Worm (Caenorhabditis elegans) whole organism, L4/young adult: ENCODE results near the gene cka-1.
"Not testable (repeated sequence)": the region's sequence is repeated elsewhere in the genome, so short reads cannot be mapped to it uniquely, and the experiment has no call there.

Experiments used
- W03F9.2 ChIP-seq: fragments of 150-350 bp; optimal IDR thresholded peaks from 2 replicates; lab custom pipeline; 2014; ENCODE audit warnings: missing biosample characterization, missing genetic modification characterization
- dao-5 ChIP-seq: sonication (generic microtip); optimal IDR thresholded peaks from 2 replicates; lab custom pipeline; 2016; ENCODE audit warnings: missing genotype, missing genetic modification characterization, moderate library complexity, missing compliant biosample characterization
- him-1 ChIP-seq: sonication (generic microtip); optimal IDR thresholded peaks from 2 replicates; lab custom pipeline; 2016; ENCODE audit warnings: missing genotype, missing genetic modification reagents, missing genetic modification characterization, missing compliant biosample characterization

cka-1 gene

DNA sequence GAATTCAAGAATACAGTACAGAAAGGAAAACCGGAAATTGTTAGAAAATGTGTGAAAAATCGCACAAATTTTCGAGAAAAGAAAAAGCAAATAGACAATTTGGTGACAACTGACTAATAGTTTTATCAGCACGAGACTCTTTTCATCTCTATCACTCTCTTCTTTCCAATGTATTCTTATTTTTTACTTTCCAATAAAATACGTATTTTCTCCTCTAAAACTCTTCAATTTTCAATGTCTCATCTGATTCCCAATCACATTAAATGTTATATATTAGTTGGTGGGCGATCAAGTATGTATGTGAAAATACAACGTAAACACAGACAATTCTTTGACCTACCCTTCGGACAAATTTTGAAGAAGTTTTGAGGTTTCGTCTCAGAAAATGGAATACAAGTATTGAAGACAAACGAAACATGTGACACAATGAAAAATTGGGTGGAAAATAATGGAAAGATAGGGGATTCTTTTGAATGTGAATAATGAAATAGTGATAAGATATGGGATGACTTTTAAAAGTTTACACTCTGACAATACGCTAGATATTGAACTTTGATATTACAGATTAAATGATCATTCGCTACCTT lies at the start of gene cka-1:
cka-1 (minus strand) TSS at position 418 of the 587 bp plus-strand sequence.
- TF ChIP-seq dao-5 (tag; lab: Kevin White, UChicago) = no peak
- no peak for TF ChIP-seq him-1 (tag; lab: Kevin White, UChicago)
- no peak for TF ChIP-seq W03F9.2

DNA sequence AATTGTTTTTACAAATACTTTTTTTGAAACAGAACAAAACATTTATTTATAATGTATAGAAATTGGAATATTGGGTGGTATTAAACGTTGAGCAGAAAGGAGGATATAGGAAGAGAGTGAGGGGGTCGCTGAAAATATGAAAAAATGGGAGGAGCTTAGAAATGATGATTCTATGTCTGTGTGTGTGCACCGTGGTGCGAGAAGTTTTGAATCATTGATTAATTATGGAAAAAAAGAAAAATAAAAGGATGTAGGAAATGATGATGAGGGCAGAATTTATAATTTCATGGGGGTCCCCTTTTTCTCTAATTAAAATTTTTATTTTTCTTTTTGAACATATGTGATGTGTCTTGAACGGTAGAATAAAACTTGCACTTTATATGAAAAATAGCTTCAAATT lies 47.3 kb upstream of the cka-1 start, which contains the start of gene sre-4:
sre-4 (minus strand) TSS at position 101 of the 400 bp plus-strand sequence.
- no peak for TF ChIP-seq him-1 (tag; lab: Kevin White, UChicago)
- no peak for TF ChIP-seq dao-5 (tag; lab: Kevin White, UChicago)
- no peak for TF ChIP-seq W03F9.2

DNA sequence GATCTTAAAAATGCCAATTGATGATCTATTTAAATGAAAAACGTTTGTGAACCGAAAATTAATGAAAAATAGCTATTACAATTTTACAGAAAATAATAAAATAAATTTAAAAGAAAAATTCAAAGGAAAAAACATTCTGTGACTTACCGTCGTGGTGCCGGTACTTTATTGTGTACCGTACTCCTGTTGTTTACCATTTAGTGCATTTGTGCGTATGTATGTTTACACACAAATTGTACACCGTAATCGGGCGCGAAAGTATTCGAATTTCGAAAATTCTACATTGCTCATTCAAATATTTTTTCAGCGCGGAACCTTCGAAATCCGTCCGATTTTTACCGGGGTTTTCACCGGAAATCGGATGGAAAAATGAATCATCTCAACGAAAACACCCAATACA lies 40.6 kb upstream of the cka-1 start, which contains the start of gene T13F2.6:
T13F2.6 (plus strand) TSS at position 306 of the 400 bp plus-strand sequence.
- TF ChIP-seq W03F9.2 (peak; percentile 43), him-1 (tag; lab: Kevin White, UChicago) (no peak), dao-5 (tag; lab: Kevin White, UChicago) (no peak)

DNA sequence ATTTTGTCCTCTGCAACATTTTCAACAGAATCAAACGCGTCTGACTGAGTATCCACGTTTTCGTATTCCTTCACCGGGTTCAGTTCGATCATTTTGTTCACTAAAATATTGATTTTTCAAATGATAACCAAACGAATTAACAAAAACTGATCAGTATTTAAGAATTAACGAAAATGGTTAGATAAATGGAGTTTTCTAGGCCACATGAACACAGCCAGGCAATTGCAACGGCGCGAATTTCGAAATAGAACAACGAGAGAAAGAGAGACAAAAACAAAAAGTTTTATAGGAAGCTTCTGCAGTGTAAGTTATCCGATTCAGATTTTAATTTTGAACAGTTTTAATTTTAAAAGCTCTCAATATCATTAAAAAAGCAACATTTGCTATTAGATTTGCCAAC lies 40.1 kb upstream of the cka-1 start, which contains the start of gene sna-2:
sna-2 (minus strand) TSS at position 100 of the 400 bp plus-strand sequence.
- TF ChIP-seq him-1 (tag; lab: Kevin White, UChicago) (no peak), dao-5 (tag; lab: Kevin White, UChicago) (no peak)

DNA sequence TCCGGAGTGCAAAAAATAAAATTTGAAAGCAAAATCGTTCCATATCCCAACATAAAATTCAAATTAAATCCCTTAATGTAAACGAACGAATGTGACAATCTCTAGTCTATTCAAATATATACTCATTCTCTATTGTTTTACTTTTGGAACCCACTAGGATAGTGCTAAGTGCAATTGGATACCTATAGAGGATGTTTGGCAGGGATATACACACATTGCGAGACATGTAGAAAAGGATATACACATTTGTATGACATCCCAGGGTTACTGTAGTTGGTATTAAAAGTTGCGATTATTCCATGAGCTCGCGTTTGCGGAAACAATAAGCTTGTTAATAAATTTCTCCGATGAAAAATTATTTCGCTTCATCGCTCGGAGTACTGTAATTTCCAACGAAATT lies 36.0 kb upstream of the cka-1 start:
- TF ChIP-seq him-1 (tag; lab: Kevin White, UChicago) (no peak), dao-5 (tag; lab: Kevin White, UChicago) (no peak), W03F9.2 (no peak)

DNA sequence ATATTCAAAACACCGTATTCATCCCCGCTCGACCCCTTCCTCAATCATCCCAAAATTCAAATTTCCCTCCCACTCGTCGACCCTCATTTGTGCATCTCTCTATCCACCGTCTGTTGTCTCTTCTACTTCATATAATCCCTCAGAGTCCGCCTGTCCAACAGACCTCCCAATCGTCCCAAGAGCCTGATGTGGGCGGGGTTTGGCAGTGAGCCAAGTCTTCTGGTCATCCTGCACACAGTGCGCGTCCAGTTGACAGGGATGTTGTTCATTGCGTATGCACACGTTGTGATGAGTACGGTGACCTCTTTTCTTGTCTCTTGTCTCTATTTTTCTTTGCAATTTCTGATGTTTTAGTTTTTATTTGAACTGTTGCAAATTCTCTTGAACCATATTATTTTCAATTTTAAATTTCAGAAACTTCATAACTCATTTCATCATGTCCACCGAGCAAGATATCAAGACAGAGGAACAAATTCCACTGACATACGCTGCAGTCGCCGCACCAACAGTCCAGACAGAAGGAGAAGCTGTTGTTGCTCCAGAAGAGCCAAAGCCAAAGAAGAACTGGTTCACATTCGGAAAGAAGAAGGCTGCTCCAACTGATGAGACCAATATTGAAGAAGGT lies 34.8 kb upstream of the cka-1 start, which contains the start of gene cav-1:
cav-1 (plus strand) TSS at position 415 of the 625 bp plus-strand sequence.
- TF ChIP-seq W03F9.2 (no peak), him-1 (tag; lab: Kevin White, UChicago) (no peak), dao-5 (tag; lab: Kevin White, UChicago) (no peak)

DNA sequence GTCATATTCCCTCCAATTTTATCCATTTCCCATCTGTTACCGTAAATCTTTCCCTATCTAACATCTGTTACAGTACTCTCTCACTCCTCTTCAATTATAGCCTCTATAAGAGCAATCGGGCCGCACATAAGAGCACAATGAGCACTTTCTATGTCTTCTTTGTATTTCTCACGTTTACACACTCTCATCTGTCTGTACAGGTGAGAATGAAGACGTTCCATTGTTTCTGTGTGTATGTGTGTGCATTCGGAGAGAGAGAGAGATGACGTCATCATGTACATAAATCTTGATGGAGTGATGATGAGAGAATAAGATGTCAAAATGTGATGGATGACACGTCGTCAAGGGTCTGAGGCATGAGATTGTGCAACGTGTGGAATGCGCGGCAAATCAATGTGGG lies 33.4 kb upstream of the cka-1 start:
- TF ChIP-seq W03F9.2 = no peak
- no peak for TF ChIP-seq him-1 (tag; lab: Kevin White, UChicago)
- no peak for TF ChIP-seq dao-5 (tag; lab: Kevin White, UChicago)

DNA sequence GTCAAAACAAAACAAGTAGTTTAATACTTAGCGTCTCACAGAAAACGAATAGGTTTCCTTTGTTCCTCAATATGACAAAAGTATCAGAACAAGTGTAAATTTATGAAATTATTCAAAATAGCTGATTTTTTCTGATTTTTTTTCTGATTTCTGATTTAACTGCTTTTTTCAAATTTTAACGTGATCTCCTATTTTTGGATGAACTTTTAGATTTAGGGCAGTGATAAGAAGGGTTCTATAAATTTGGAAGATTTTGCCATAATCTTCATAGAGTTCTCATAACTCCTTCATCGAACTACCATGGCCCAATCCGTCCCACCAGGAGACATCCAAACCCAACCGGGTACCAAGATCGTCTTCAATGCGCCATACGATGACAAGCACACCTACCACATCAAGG lies 32.3 kb upstream of the cka-1 start, which contains the start of gene msp-78:
msp-78 (plus strand) TSS at position 301 of the 400 bp plus-strand sequence.
- not testable (repeated sequence) for TF ChIP-seq him-1 (tag; lab: Kevin White, UChicago); dao-5 (tag; lab: Kevin White, UChicago); W03F9.2

DNA sequence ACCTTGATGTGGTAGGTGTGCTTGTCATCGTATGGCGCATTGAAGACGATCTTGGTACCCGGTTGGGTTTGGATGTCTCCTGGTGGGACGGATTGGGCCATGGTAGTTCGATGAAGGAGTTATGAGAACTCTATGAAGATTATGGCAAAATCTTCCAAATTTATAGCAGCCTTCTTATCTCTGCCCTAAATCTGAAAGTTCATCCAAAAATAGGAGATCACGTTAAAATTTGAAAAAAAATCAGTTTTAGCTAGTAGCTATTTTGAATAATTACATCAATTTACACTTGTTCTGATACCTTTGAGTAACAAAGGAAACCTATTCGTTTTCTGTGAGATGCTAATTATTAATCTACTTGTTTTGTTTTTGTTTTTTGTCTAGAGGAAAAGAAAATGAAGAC lies 29.6 kb upstream of the cka-1 start, which contains the start of gene msp-79:
msp-79 (minus strand) TSS at position 101 of the 400 bp plus-strand sequence.
- not testable (repeated sequence) for TF ChIP-seq him-1 (tag; lab: Kevin White, UChicago); W03F9.2; dao-5 (tag; lab: Kevin White, UChicago)

DNA sequence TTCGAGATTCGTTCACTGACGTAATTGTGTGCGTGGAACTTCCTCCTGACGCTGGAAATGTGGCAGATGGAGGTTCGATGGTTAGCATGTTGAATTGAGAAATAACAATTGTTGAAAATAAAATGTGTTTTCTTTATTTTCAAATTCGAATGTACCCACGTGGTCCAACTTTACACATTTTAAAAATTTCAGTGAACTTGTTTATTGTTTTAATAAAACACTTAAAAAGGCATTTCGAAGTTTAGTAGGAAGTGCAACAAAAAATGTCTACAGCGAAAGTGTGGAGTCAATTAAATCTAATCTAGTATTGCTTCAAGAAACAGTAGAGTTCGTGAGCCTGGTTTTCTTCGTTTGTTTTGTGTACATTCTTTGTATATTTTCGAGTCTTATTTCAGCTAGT lies 28.8 kb upstream of the cka-1 start, which contains the start of gene ssp-36:
ssp-36 (minus strand) TSS at position 101 of the 400 bp plus-strand sequence.
- TF ChIP-seq him-1 (tag; lab: Kevin White, UChicago) (no peak), dao-5 (tag; lab: Kevin White, UChicago) (no peak), W03F9.2 (no peak)

DNA sequence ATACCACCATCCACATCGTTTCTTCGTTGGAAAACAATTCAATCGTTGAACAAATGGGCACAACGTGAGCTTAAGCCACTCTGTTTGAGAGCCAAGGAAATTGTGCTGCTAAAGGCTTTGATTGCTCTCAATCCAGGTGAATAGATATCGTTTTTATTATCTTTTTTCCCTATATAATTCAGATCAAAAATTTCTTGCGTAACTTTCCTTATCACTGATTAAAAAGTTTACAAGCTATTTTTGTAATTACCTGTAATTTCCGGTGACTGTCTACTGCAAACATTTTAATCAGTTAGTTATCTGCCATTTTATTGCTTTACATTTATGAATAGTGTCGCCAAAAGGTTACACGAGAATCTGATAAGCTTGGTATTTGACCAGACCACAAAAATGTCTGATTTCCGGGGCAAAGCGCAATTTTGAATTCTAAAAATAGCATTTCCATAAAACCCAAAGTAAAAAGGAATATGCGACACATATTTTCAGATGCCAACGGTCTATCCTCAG lies 25.3 kb upstream of the cka-1 start:
- no peak for TF ChIP-seq dao-5 (tag; lab: Kevin White, UChicago)

DNA sequence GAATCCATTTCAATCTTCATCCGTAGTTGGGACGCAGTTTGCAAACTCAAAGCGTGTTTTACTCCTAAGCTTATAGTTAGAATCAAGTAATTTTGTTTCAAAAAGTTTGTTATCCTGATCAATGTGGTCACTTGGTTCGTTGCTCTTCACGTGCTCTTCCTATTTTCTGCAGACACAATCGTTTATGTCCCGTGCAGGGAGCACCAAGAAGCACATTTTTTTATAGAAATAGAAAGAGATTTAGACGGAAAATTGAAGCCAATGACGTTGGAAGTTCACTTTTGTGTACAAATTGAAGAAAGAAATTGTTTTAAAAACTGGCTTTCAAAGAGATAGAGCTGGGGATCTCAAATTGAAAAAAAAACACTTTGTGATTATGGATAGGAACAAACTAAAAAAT lies 24.3 kb upstream of the cka-1 start:
- no peak for TF ChIP-seq him-1 (tag; lab: Kevin White, UChicago)
- TF ChIP-seq dao-5 (tag; lab: Kevin White, UChicago) = no peak
- no peak for TF ChIP-seq W03F9.2

DNA sequence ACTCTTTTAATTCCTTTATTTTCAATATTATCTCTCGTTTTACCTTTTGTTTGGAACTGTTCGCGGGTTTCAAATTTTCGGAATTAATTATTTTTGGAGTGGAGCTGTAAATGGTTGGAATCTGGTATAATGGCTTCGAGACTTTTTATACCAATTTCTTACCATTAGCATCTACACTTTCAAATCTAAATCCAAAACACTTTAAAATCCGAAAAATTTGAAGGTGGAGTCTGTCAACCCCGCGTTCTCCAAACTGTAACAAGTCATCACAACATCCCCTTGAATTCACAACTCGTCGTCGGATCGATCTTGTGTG lies 20.0 kb upstream of the cka-1 start, which contains the start of gene nhr-97:
nhr-97 (plus strand) TSS at position 217 of the 316 bp plus-strand sequence.
- TF ChIP-seq him-1 (tag; lab: Kevin White, UChicago) (no peak), dao-5 (tag; lab: Kevin White, UChicago) (no peak), W03F9.2 (no peak)
